Fruit fly (Drosophila melanogaster) whole organism, embryonic: ENCODE results near the gene PolD3.

Experiments
- CG1024 ChIP-seq: fragments of 200-800 bp; sonication (Bioruptor generic); IDR thresholded peaks from 2 replicates; pipeline ENCODE4 v1.3.6; 2022; ENCODE audit warnings: missing biosample characterization, missing genetic modification characterization
- CG10959 ChIP-seq: fragments of 200-800 bp; sonication (Bioruptor generic); IDR thresholded peaks from 2 replicates; pipeline ENCODE4 v1.3.6; 2022; ENCODE audit warnings: missing biosample characterization, missing genetic modification characterization
- CG12659 ChIP-seq: fragments of 200-800 bp; sonication (Bioruptor generic); optimal IDR thresholded peaks from 3 replicates; lab custom pipeline; 2017; ENCODE audit warnings: mild to moderate bottlenecking, missing biosample characterization, missing genetic modification reagents, missing genetic modification characterization
- CG13424 ChIP-seq: fragments of 200-800 bp; sonication (Bioruptor generic); optimal IDR thresholded peaks from 2 replicates; lab custom pipeline; 2019; ENCODE audit warnings: missing biosample characterization, mild to moderate bottlenecking, missing genetic modification characterization, moderate library complexity
- CG14710 ChIP-seq: fragments of 200-800 bp; sonication (Bioruptor generic); optimal IDR thresholded peaks from 3 replicates; lab custom pipeline; 2019; ENCODE audit warnings: missing biosample characterization, mild to moderate bottlenecking, missing genetic modification characterization, moderate library complexity
- CG15696 ChIP-seq: fragments of 200-800 bp; sonication (Bioruptor generic); optimal IDR thresholded peaks from 2 replicates; lab custom pipeline; 2019; ENCODE audit warnings: missing biosample characterization, mild to moderate bottlenecking, missing genetic modification characterization, moderate library complexity
- CG16815 ChIP-seq: fragments of 200-800 bp; sonication (Bioruptor generic); optimal IDR thresholded peaks from 3 replicates; lab custom pipeline; 2017; ENCODE audit warnings: missing biosample characterization, mild to moderate bottlenecking, missing genetic modification characterization
- CG17359 ChIP-seq: fragments of 200-800 bp; sonication (Bioruptor generic); optimal IDR thresholded peaks from 3 replicates; lab custom pipeline; 2018; ENCODE audit warnings: missing biosample characterization, mild to moderate bottlenecking, missing genetic modification characterization, moderate library complexity
- CG18764 ChIP-seq: fragments of 200-800 bp; sonication (Bioruptor generic); optimal IDR thresholded peaks from 3 replicates; lab custom pipeline; 2016; ENCODE audit warnings: missing biosample characterization, missing genetic modification characterization
- CG33557 ChIP-seq: fragments of 200-800 bp; sonication (Bioruptor generic); optimal IDR thresholded peaks from 2 replicates; lab custom pipeline; 2019; ENCODE audit warnings: missing biosample characterization, mild to moderate bottlenecking, missing genetic modification characterization, moderate library complexity
- CG5953 ChIP-seq: fragments of 200-800 bp; sonication (Bioruptor generic); IDR thresholded peaks from 2 replicates; pipeline ENCODE4 v1.3.6; 2022; ENCODE audit warnings: missing biosample characterization, missing genetic modification characterization
- CG7556 ChIP-seq: fragments of 200-800 bp; sonication (Bioruptor generic); optimal IDR thresholded peaks from 2 replicates; lab custom pipeline; 2017; ENCODE audit warnings: missing biosample characterization, mild to moderate bottlenecking, missing genetic modification characterization
- CG8765 ChIP-seq: fragments of 200-800 bp; sonication (Bioruptor generic); IDR thresholded peaks from 2 replicates; pipeline ENCODE4 v1.3.6; 2022; ENCODE audit warnings: missing biosample characterization, missing genetic modification characterization
- CG9215 ChIP-seq: fragments of 200-800 bp; sonication (Bioruptor generic); IDR thresholded peaks from 2 replicates; pipeline ENCODE4 v1.3.6; 2022; ENCODE audit warnings: missing biosample characterization, missing genetic modification characterization
- Camta ChIP-seq: fragments of 200-800 bp; sonication (Bioruptor generic); optimal IDR thresholded peaks from 2 replicates; lab custom pipeline; 2016; ENCODE audit warnings: missing biosample characterization, missing genetic modification characterization
- CkIIα-i1 ChIP-seq: fragments of 200-800 bp; sonication (Bioruptor generic); IDR thresholded peaks from 2 replicates; pipeline ENCODE4 v1.3.6; 2022; ENCODE audit warnings: missing biosample characterization, missing genetic modification characterization
- Fer1 ChIP-seq: fragments of 200-800 bp; sonication (Bioruptor generic); optimal IDR thresholded peaks from 2 replicates; lab custom pipeline; 2017; ENCODE audit warnings: missing biosample characterization, mild to moderate bottlenecking, missing genetic modification characterization
- Fer3 ChIP-seq: fragments of 200-800 bp; sonication (Bioruptor generic); optimal IDR thresholded peaks from 2 replicates; lab custom pipeline; 2018; ENCODE audit warnings: missing biosample characterization, mild to moderate bottlenecking, missing genetic modification characterization, moderate library complexity
- Gsc ChIP-seq: fragments of 200-800 bp; sonication (Bioruptor generic); IDR thresholded peaks from 2 replicates; pipeline ENCODE4 v1.3.6; 2022; ENCODE audit warnings: missing biosample characterization, missing genetic modification characterization
- HLH3B ChIP-seq: fragments of 200-800 bp; sonication (Bioruptor generic); IDR thresholded peaks from 2 replicates; pipeline ENCODE4 v1.3.6; 2022; ENCODE audit warnings: missing biosample characterization, missing genetic modification characterization
- Hmx ChIP-seq: fragments of 200-800 bp; sonication (Bioruptor generic); optimal IDR thresholded peaks from 2 replicates; lab custom pipeline; 2016; ENCODE audit warnings: missing biosample characterization, missing genetic modification characterization
- Hr51 ChIP-seq, 2 experiments: fragments of 200-800 bp; sonication (Bioruptor generic); optimal IDR thresholded peaks; 2 replicates in 1 of 2; 3 replicates in 1 of 2; lab custom pipeline; 2016 to 2018; ENCODE audit warnings: missing biosample characterization in 2 of 2, missing genetic modification characterization in 2 of 2, mild to moderate bottlenecking in 1 of 2, moderate library complexity in 1 of 2
- Myb ChIP-seq: fragments of 200-800 bp; sonication (Bioruptor generic); optimal IDR thresholded peaks from 2 replicates; lab custom pipeline; 2016; ENCODE audit warnings: missing biosample characterization, missing genetic modification characterization
- Opbp ChIP-seq: fragments of 200-800 bp; sonication (Bioruptor generic); IDR thresholded peaks from 3 replicates; pipeline ENCODE4 v1.3.6; 2022; ENCODE audit warnings: missing biosample characterization, missing genetic modification characterization; ENCODE audit not compliant: partially characterized antibody
- Rx ChIP-seq: fragments of 200-800 bp; sonication (Bioruptor generic); IDR thresholded peaks from 2 replicates; pipeline ENCODE4 v1.3.6; 2022; ENCODE audit warnings: missing biosample characterization, missing genetic modification characterization
- Spps ChIP-seq: fragments of 200-800 bp; sonication (Bioruptor generic); optimal IDR thresholded peaks from 2 replicates; lab custom pipeline; 2018; ENCODE audit warnings: missing biosample characterization, mild to moderate bottlenecking, missing genetic modification characterization
- Sry-β ChIP-seq: fragments of 200-800 bp; sonication (Bioruptor generic); optimal IDR thresholded peaks from 2 replicates; lab custom pipeline; 2018; ENCODE audit warnings: missing biosample characterization, mild to moderate bottlenecking, missing genetic modification characterization, moderate library complexity
- Taf1 ChIP-seq: fragments of 200-800 bp; sonication (Bioruptor generic); IDR thresholded peaks from 2 replicates; pipeline ENCODE4 v1.3.6; 2022; ENCODE audit warnings: missing biosample characterization, missing genetic modification characterization
- aop ChIP-seq: fragments of 200-800 bp; sonication (Bioruptor generic); IDR thresholded peaks from 2 replicates; pipeline ENCODE4 v1.3.6; 2022; ENCODE audit warnings: missing biosample characterization, missing genetic modification characterization
- ara ChIP-seq: fragments of 200-800 bp; sonication (Bioruptor generic); IDR thresholded peaks from 2 replicates; pipeline ENCODE4 v1.3.6; 2022; ENCODE audit warnings: missing biosample characterization, missing genetic modification characterization
- chinmo ChIP-seq: fragments of 200-800 bp; sonication (Bioruptor generic); IDR thresholded peaks from 4 replicates; pipeline ENCODE4 v1.3.6; 2022; ENCODE audit warnings: missing biosample characterization, missing genetic modification characterization; ENCODE audit not compliant: partially characterized antibody
- ci ChIP-seq: fragments of 200-800 bp; sonication (Bioruptor generic); IDR thresholded peaks from 3 replicates; pipeline ENCODE4 v1.3.6; 2022; ENCODE audit warnings: missing biosample characterization, missing genetic modification characterization
- crp ChIP-seq, 2 experiments: fragments of 200-800 bp; sonication (Bioruptor generic); optimal IDR thresholded peaks; 2 replicates in 1 of 2; 3 replicates in 1 of 2; lab custom pipeline; 2017; ENCODE audit warnings: missing biosample characterization in 2 of 2, missing genetic modification characterization in 2 of 2, mild to moderate bottlenecking in 1 of 2, moderate library complexity in 1 of 2
- fd3F ChIP-seq: fragments of 200-800 bp; sonication (Bioruptor generic); optimal IDR thresholded peaks from 2 replicates; lab custom pipeline; 2018; ENCODE audit warnings: missing biosample characterization, mild to moderate bottlenecking, missing genetic modification characterization, moderate library complexity
- lola ChIP-seq, 3 experiments: fragments of >200 bp in 2 of 3; fragments of 200-800 bp in 1 of 3; sonication (Bioruptor generic) in 1 of 3; optimal IDR thresholded peaks; 2 replicates each; lab custom pipeline; 2017 to 2019; ENCODE audit warnings: missing biosample characterization in 3 of 3, missing genetic modification characterization in 3 of 3, mild to moderate bottlenecking in 1 of 3, moderate library complexity in 1 of 3
- mirr ChIP-seq: fragments of 200-800 bp; sonication (Bioruptor generic); optimal IDR thresholded peaks from 3 replicates; lab custom pipeline; 2018; ENCODE audit warnings: missing biosample characterization, mild to moderate bottlenecking, missing genetic modification characterization
- nau ChIP-seq: fragments of 200-800 bp; sonication (Bioruptor generic); optimal IDR thresholded peaks from 3 replicates; lab custom pipeline; 2017; ENCODE audit warnings: missing biosample characterization, mild to moderate bottlenecking, missing genetic modification characterization, missing genetic modification reagents
- nerfin-2 ChIP-seq: fragments of 200-800 bp; sonication (Bioruptor generic); IDR thresholded peaks from 2 replicates; pipeline ENCODE4 v1.3.6; 2022; ENCODE audit warnings: missing biosample characterization, missing genetic modification characterization; ENCODE audit not compliant: partially characterized antibody
- nmo ChIP-seq: fragments of 200-800 bp; sonication (Bioruptor generic); optimal IDR thresholded peaks from 2 replicates; lab custom pipeline; 2018; ENCODE audit warnings: missing biosample characterization, mild to moderate bottlenecking, missing genetic modification characterization, moderate library complexity
- nom ChIP-seq: fragments of 200-800 bp; sonication (Bioruptor generic); optimal IDR thresholded peaks from 2 replicates; lab custom pipeline; 2017; ENCODE audit warnings: missing biosample characterization, missing genetic modification characterization, mild to moderate bottlenecking, moderate library complexity, missing genetic modification reagents
- onecut ChIP-seq: fragments of 200-800 bp; sonication (Bioruptor generic); IDR thresholded peaks from 2 replicates; pipeline ENCODE4 v1.3.6; 2022; ENCODE audit warnings: missing biosample characterization, missing genetic modification characterization
- psq ChIP-seq: fragments of 200-800 bp; sonication (Bioruptor generic); optimal IDR thresholded peaks from 2 replicates; lab custom pipeline; 2017; ENCODE audit warnings: missing biosample characterization, missing genetic modification characterization
- rib ChIP-seq: fragments of 200-800 bp; sonication (Bioruptor generic); IDR thresholded peaks from 2 replicates; pipeline ENCODE4 v1.3.6; 2022; ENCODE audit warnings: missing biosample characterization, missing genetic modification characterization
- sisA ChIP-seq: fragments of 200-800 bp; sonication (Bioruptor generic); IDR thresholded peaks from 2 replicates; pipeline ENCODE4 v1.3.6; 2022; ENCODE audit warnings: missing biosample characterization, missing genetic modification characterization
- slp2 ChIP-seq: fragments of 200-800 bp; sonication (Bioruptor generic); optimal IDR thresholded peaks from 2 replicates; lab custom pipeline; 2016; ENCODE audit warnings: missing biosample characterization, missing genetic modification characterization
- sob ChIP-seq: fragments of 200-800 bp; sonication (Bioruptor generic); IDR thresholded peaks from 2 replicates; pipeline ENCODE4 v1.3.6; 2022; ENCODE audit warnings: missing biosample characterization, missing genetic modification characterization
- ssp ChIP-seq: fragments of 200-800 bp; sonication (Bioruptor generic); IDR thresholded peaks from 2 replicates; pipeline ENCODE4 v1.3.6; 2022; ENCODE audit warnings: missing biosample characterization, missing genetic modification characterization
- usp ChIP-seq: fragments of >200 bp; optimal IDR thresholded peaks from 2 replicates; lab custom pipeline; 2017; ENCODE audit warnings: missing biosample characterization, missing genetic modification characterization
- wek ChIP-seq: fragments of 200-800 bp; sonication (Bioruptor generic); optimal IDR thresholded peaks from 3 replicates; lab custom pipeline; 2018; ENCODE audit warnings: missing biosample characterization, mild to moderate bottlenecking, missing genetic modification characterization, moderate library complexity
- zen ChIP-seq: fragments of 200-800 bp; sonication (Bioruptor generic); optimal IDR thresholded peaks from 3 replicates; lab custom pipeline; 2018; ENCODE audit warnings: missing biosample characterization, mild to moderate bottlenecking, missing genetic modification characterization, moderate library complexity

PolD3 gene

DNA sequence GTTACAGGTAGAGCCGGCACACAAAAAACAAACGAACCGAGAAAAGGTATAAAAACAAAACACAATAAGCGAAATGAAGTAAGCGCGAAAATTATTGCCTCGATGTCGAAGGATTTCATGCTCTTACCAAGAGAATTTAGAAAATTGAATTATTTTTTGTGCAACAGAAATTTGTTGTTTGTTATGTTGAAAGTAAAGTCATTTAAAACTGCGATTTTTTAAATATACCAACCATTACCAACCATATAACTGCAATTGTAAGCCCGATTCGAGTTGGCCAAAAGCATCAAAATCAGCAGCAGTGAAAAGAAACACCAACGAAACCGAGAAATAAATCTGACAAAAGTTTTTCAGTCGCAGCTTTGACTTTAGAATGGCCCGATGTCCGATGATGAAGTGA lies 24.9 kb upstream of the PolD3 start:
- TF ChIP-seq CG7556 (GFP tag; lab: Kevin White, UChicago) (no peak), CG1024 (no peak), psq (GFP tag; lab: Kevin White, UChicago) (no peak), aop (GFP tag; lab: Robert Waterston, UW) (no peak), crp (GFP tag; optimal IDR thresholded peaks at IDR 0.05; lab: Kevin White, UChicago) (no peak), CG5953 (GFP tag; lab: Robert Waterston, UW) (no peak), Opbp (no peak), CG33557 (GFP tag; lab: Kevin White, UChicago) (no peak), Myb (GFP tag; lab: Kevin White, UChicago) (no peak), Taf1 (no peak), Rx (GFP tag; lab: Robert Waterston, UW) (no peak), ssp (GFP tag; lab: Robert Waterston, UW) (no peak), lola (GFP tag; optimal IDR thresholded peaks at IDR 0.05; lab: Kevin White, UChicago) (no peak)

DNA sequence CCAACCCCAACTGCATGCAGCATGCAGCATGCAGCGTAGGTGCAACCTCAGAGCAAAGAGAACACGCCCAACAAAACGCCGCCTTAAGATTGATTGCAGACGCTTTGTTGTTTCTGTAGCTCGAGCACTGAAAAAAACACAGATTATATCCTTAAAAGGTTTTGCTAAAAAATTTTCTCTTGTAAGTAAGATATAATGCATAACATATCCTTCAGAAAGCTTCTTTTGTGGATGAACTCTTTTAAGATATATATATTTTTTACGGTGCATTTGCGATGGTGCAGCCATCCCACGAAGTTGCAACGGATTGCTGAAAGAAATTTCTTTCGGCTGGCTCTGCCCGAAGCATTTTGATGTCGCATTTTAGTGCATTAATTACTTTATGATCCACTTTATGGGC lies 19.7 kb upstream of the PolD3 start:
- TF ChIP-seq Gsc (GFP tag; lab: Robert Waterston, UW), result 0 out of 2 replicates have a peak, but pooled peaks have one; percentile 9
- TF ChIP-seq ara, result 0 out of 2 replicates have a peak, but pooled peaks have one; percentile 24
- peak; percentile 35; the same call in 1 of the 3 replicates for TF ChIP-seq ci
- no peak for TF ChIP-seq CG8765 (GFP tag; lab: Robert Waterston, UW)
- TF ChIP-seq rib (GFP tag; lab: Robert Waterston, UW), result no peak
- no peak for TF ChIP-seq Fer1 (GFP tag; lab: Kevin White, UChicago)
- TF ChIP-seq nmo (GFP tag; lab: Kevin White, UChicago), result no peak
- TF ChIP-seq nerfin-2 (GFP tag; lab: Robert Waterston, UW), result no peak
- TF ChIP-seq nau (GFP tag; lab: Kevin White, UChicago), result no peak
- TF ChIP-seq CG10959, result peak; percentile 53; the same call in 1 of the 2 replicates
- no peak for TF ChIP-seq slp2 (GFP tag; lab: Kevin White, UChicago)
- TF ChIP-seq CG17359, result no peak
- TF ChIP-seq CG13424 (tag; lab: Kevin White, UChicago), result no peak
- no peak for TF ChIP-seq Hmx
- no peak for TF ChIP-seq fd3F (GFP tag; lab: Kevin White, UChicago)
- TF ChIP-seq Fer3 (tag; lab: Kevin White, UChicago), result no peak
- peak; percentile 14 for TF ChIP-seq zen (tag; lab: Kevin White, UChicago)
- 0 out of 2 replicates have a peak, but pooled peaks have one; percentile 11 for TF ChIP-seq sisA
- TF ChIP-seq HLH3B (GFP tag; lab: Robert Waterston, UW), result no peak; the same call in 1 of the 2 replicates
- TF ChIP-seq nom (GFP tag; lab: Kevin White, UChicago), result no peak
- no peak for TF ChIP-seq CkIIα-i1 (GFP tag; lab: Robert Waterston, UW)
- TF ChIP-seq Spps, result no peak
- TF ChIP-seq Sry-β (GFP tag; lab: Kevin White, UChicago), result no peak
- no peak for TF ChIP-seq CG16815 (GFP tag; lab: Kevin White, UChicago)
- TF ChIP-seq sob (GFP tag; lab: Robert Waterston, UW), result no peak
- TF ChIP-seq CG15696 (tag; lab: Kevin White, UChicago), result no peak
- TF ChIP-seq CG9215 (GFP tag; lab: Robert Waterston, UW), result no peak
- no peak for TF ChIP-seq onecut
- no peak for TF ChIP-seq Camta (GFP tag; lab: Kevin White, UChicago)
- no peak for TF ChIP-seq CG18764 (GFP tag; lab: Kevin White, UChicago)
- TF ChIP-seq wek, result no peak
- TF ChIP-seq Hr51 (GFP tag; optimal IDR thresholded peaks at IDR 0.05; lab: Kevin White, UChicago), result no peak
- no peak for TF ChIP-seq usp
- TF ChIP-seq CG14710, result no peak
- TF ChIP-seq chinmo, result no peak
- no peak for TF ChIP-seq CG12659 (GFP tag; lab: Kevin White, UChicago)
- TF ChIP-seq mirr (GFP tag; lab: Kevin White, UChicago), result no peak
